Fruit fly (Drosophila melanogaster): ENCODE results near the gene CG43861.

DNA sequence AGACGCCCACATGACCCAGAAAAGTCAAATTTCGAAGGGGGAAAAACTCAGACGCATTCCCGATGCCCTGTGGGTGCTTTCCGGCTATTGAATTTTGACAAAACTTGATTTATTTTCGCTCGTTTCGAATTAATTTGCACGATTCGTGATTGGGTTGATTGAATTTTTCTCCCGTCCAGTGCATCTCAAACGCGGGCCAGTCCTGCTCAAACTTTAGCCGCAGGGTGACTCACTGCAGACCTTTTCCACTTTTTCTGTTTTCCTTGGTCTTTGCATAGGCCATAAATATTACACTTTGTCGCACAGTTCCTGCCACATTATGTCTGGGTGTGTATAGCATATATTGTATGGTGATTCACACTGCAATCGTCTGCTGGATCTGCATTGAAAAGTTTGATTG is 74.0 kb downstream of the CG43861 start:
- TF ChIP-seq CG15710 (tag; optimal IDR thresholded peaks at IDR 0.05) (no peak), CG8159 (tag; optimal IDR thresholded peaks at IDR 0.05) (no peak), EcR (GFP tag; optimal IDR thresholded peaks at IDR 0.05) (no peak), CG17806 (tag; optimal IDR thresholded peaks at IDR 0.05) (no peak), CG34367 (tag; optimal IDR thresholded peaks at IDR 0.05) (no peak), Pif1B (GFP tag; optimal IDR thresholded peaks at IDR 0.05) (no peak), CG4496 (GFP tag; IDR thresholded peaks at IDR 0.05) (no peak), Snoo (tag; optimal IDR thresholded peaks at IDR 0.05) (no peak), fd96Ca (GFP tag; IDR thresholded peaks at IDR 0.05) (0 out of 3 replicates have a peak, but pooled peaks have one; percentile 22), gl (tag; optimal IDR thresholded peaks at IDR 0.05) (no peak), D1 (tag; optimal IDR thresholded peaks at IDR 0.05) (no peak)
